Fruit fly (Drosophila melanogaster) whole organism, embryonic: ENCODE measurements around the gene CG12106.

Experiments used
- Blimp-1 ChIP-seq: fragments of 200-800 bp; sonication (Bioruptor generic); optimal IDR thresholded peaks from 3 replicates; lab custom pipeline; 2018; ENCODE audit warnings: missing biosample characterization, missing genetic modification characterization, mild to moderate bottlenecking, moderate library complexity, missing genetic modification reagents
- CG11504 ChIP-seq: fragments of 200-800 bp; sonication (Bioruptor generic); optimal IDR thresholded peaks from 3 replicates; lab custom pipeline; 2019; ENCODE audit warnings: missing biosample characterization, mild to moderate bottlenecking, missing genetic modification characterization, moderate library complexity
- CG12659 ChIP-seq: fragments of 200-800 bp; sonication (Bioruptor generic); optimal IDR thresholded peaks from 3 replicates; lab custom pipeline; 2017; ENCODE audit warnings: mild to moderate bottlenecking, missing biosample characterization, missing genetic modification reagents, missing genetic modification characterization
- CG12942 ChIP-seq: fragments of 200-800 bp; sonication (Bioruptor generic); optimal IDR thresholded peaks from 3 replicates; lab custom pipeline; 2016; ENCODE audit warnings: missing biosample characterization, missing genetic modification characterization
- CG13287 ChIP-seq: fragments of 200-800 bp; sonication (Bioruptor generic); IDR thresholded peaks from 2 replicates; pipeline ENCODE4 v1.3.6; 2022; ENCODE audit warnings: missing biosample characterization, missing genetic modification characterization; ENCODE audit not compliant: partially characterized antibody
- CG15479 ChIP-seq: fragments of 200-800 bp; sonication (Bioruptor generic); optimal IDR thresholded peaks from 3 replicates; lab custom pipeline; 2019; ENCODE audit warnings: missing biosample characterization, mild to moderate bottlenecking, missing genetic modification characterization, moderate library complexity
- CG1647 ChIP-seq: fragments of 200-800 bp; sonication (Bioruptor generic); optimal IDR thresholded peaks from 3 replicates; lab custom pipeline; 2016; ENCODE audit warnings: missing biosample characterization, missing genetic modification characterization
- CG16813 ChIP-seq: fragments of 200-800 bp; sonication (Bioruptor generic); IDR thresholded peaks from 3 replicates; pipeline ENCODE4 v1.3.6; 2022; ENCODE audit warnings: missing biosample characterization, missing genetic modification characterization; ENCODE audit not compliant: partially characterized antibody
- CG17328 ChIP-seq: fragments of 200-800 bp; sonication (Bioruptor generic); IDR thresholded peaks from 2 replicates; pipeline ENCODE4 v1.3.6; 2022; ENCODE audit warnings: missing biosample characterization, missing genetic modification characterization
- CG18476 ChIP-seq: fragments of 200-800 bp; sonication (Bioruptor generic); optimal IDR thresholded peaks from 2 replicates; lab custom pipeline; 2016; ENCODE audit warnings: missing biosample characterization, mild to moderate bottlenecking, missing genetic modification characterization
- CG18764 ChIP-seq: fragments of 200-800 bp; sonication (Bioruptor generic); optimal IDR thresholded peaks from 3 replicates; lab custom pipeline; 2016; ENCODE audit warnings: missing biosample characterization, missing genetic modification characterization
- CG30431 ChIP-seq: fragments of 200-800 bp; sonication (Bioruptor generic); optimal IDR thresholded peaks from 2 replicates; lab custom pipeline; 2017; ENCODE audit warnings: missing biosample characterization, missing genetic modification characterization
- CG3726 ChIP-seq: fragments of 200-800 bp; sonication (Bioruptor generic); IDR thresholded peaks from 3 replicates; pipeline ENCODE4, ENCODE4 v1.3.6; 2022; ENCODE audit warnings: missing biosample characterization, missing genetic modification characterization
- CG42726 ChIP-seq: fragments of 200-800 bp; sonication (Bioruptor generic); IDR thresholded peaks from 2 replicates; pipeline ENCODE4 v1.3.6; 2022; ENCODE audit warnings: missing biosample characterization, missing genetic modification characterization; ENCODE audit not compliant: partially characterized antibody
- CG6175 ChIP-seq: fragments of 200-800 bp; sonication (Bioruptor generic); IDR thresholded peaks from 3 replicates; pipeline ENCODE4 v1.3.6; 2022; ENCODE audit warnings: missing biosample characterization, missing genetic modification characterization
- D19A ChIP-seq: fragments of 200-800 bp; optimal IDR thresholded peaks from 3 replicates; lab custom pipeline; 2019; ENCODE audit warnings: missing biosample characterization, mild to moderate bottlenecking, missing genetic modification characterization, moderate library complexity
- Dad ChIP-seq: fragments of 200-800 bp; sonication (Bioruptor generic); optimal IDR thresholded peaks from 3 replicates; lab custom pipeline; 2016; ENCODE audit warnings: missing biosample characterization, missing genetic modification characterization
- Dref ChIP-seq: fragments of 200-800 bp; sonication (Bioruptor generic); IDR thresholded peaks from 2 replicates; pipeline ENCODE4 v1.3.6; 2022; ENCODE audit warnings: missing biosample characterization, missing genetic modification characterization
- E2f2 ChIP-seq: fragments of 200-800 bp; sonication (Bioruptor generic); IDR thresholded peaks from 2 replicates; pipeline ENCODE4 v1.3.6; 2022; ENCODE audit warnings: missing biosample characterization, missing genetic modification characterization
- Fer2 ChIP-seq: fragments of 200-800 bp; sonication (Bioruptor generic); optimal IDR thresholded peaks from 2 replicates; lab custom pipeline; 2018; ENCODE audit warnings: missing biosample characterization, mild to moderate bottlenecking, missing genetic modification characterization, moderate library complexity
- Gsc ChIP-seq: fragments of 200-800 bp; sonication (Bioruptor generic); IDR thresholded peaks from 2 replicates; pipeline ENCODE4 v1.3.6; 2022; ENCODE audit warnings: missing biosample characterization, missing genetic modification characterization
- MTF-1 ChIP-seq: fragments of 200-800 bp; sonication (Bioruptor generic); optimal IDR thresholded peaks from 2 replicates; lab custom pipeline; 2018; ENCODE audit warnings: missing biosample characterization, mild to moderate bottlenecking, missing genetic modification characterization, borderline replicate concordance
- Med ChIP-seq: fragments of 200-800 bp; sonication (Bioruptor generic); peaks from one replicate; lab custom pipeline; 2016; ENCODE audit warnings: missing biosample characterization, missing genetic modification characterization, mild to moderate bottlenecking, inconsistent platforms, moderate library complexity
- Myb ChIP-seq: fragments of 200-800 bp; sonication (Bioruptor generic); optimal IDR thresholded peaks from 2 replicates; lab custom pipeline; 2016; ENCODE audit warnings: missing biosample characterization, missing genetic modification characterization
- Pdp1 ChIP-seq, 2 experiments: fragments of 200-800 bp; sonication (Bioruptor generic); optimal IDR thresholded peaks; 3 replicates each; lab custom pipeline; 2016; ENCODE audit warnings: missing biosample characterization in 2 of 2, missing genetic modification characterization in 2 of 2, mild to moderate bottlenecking in 1 of 2, moderate library complexity in 1 of 2
- Spps ChIP-seq: fragments of 200-800 bp; sonication (Bioruptor generic); optimal IDR thresholded peaks from 2 replicates; lab custom pipeline; 2018; ENCODE audit warnings: missing biosample characterization, mild to moderate bottlenecking, missing genetic modification characterization
- bab2 ChIP-seq: fragments of 200-800 bp; sonication (Bioruptor generic); optimal IDR thresholded peaks from 2 replicates; lab custom pipeline; 2016; ENCODE audit warnings: missing biosample characterization, missing genetic modification characterization
- bcd ChIP-seq: fragments of 200-800 bp; sonication (Bioruptor generic); optimal IDR thresholded peaks from 2 replicates; lab custom pipeline; 2017; ENCODE audit warnings: missing biosample characterization, mild to moderate bottlenecking, missing genetic modification characterization
- cg ChIP-seq: fragments of 200-800 bp; sonication (Bioruptor generic); optimal IDR thresholded peaks from 3 replicates; lab custom pipeline; 2019; ENCODE audit warnings: missing biosample characterization, mild to moderate bottlenecking, missing genetic modification characterization, moderate library complexity
- chif ChIP-seq, 2 experiments: fragments of 200-800 bp; sonication (Bioruptor generic); optimal IDR thresholded peaks; 3 replicates each; lab custom pipeline; 2016; ENCODE audit warnings: missing biosample characterization in 2 of 2, missing genetic modification characterization in 2 of 2
- chinmo ChIP-seq: fragments of 200-800 bp; sonication (Bioruptor generic); IDR thresholded peaks from 4 replicates; pipeline ENCODE4 v1.3.6; 2022; ENCODE audit warnings: missing biosample characterization, missing genetic modification characterization; ENCODE audit not compliant: partially characterized antibody
- crc ChIP-seq: fragments of 200-800 bp; sonication (Bioruptor generic); optimal IDR thresholded peaks from 2 replicates; lab custom pipeline; 2016; ENCODE audit warnings: missing biosample characterization, missing genetic modification characterization
- crol ChIP-seq: fragments of 200-800 bp; sonication (Bioruptor generic); IDR thresholded peaks from 2 replicates; pipeline ENCODE4 v1.3.6; 2022; ENCODE audit warnings: missing biosample characterization, missing genetic modification characterization
- ftz-f1 ChIP-seq: fragments of 200-800 bp; sonication (Bioruptor generic); optimal IDR thresholded peaks from 2 replicates; lab custom pipeline; 2016; ENCODE audit warnings: missing biosample characterization, missing genetic modification characterization
- inv ChIP-seq: fragments of 200-800 bp; sonication (Bioruptor generic); IDR thresholded peaks from 2 replicates; pipeline ENCODE4 v1.3.6; 2022; ENCODE audit warnings: missing biosample characterization, missing genetic modification characterization; ENCODE audit not compliant: partially characterized antibody
- klu ChIP-seq: fragments of 200-800 bp; sonication (Bioruptor generic); IDR thresholded peaks from 2 replicates; pipeline ENCODE4 v1.3.6; 2022; ENCODE audit warnings: missing biosample characterization, missing genetic modification characterization
- lov ChIP-seq, 2 experiments: fragments of 200-800 bp in 1 of 2; fragments of >200 bp in 1 of 2; sonication (Bioruptor generic) in 1 of 2; IDR thresholded peaks in 1 of 2; optimal IDR thresholded peaks in 1 of 2; 2 replicates in 1 of 2; 3 replicates in 1 of 2; pipeline versions ENCODE4 v1.3.6 to Lab custom; 2017 to 2022; ENCODE audit warnings: missing biosample characterization in 1 of 2, missing genetic modification characterization in 1 of 2
- sd ChIP-seq: fragments of 200-800 bp; sonication (Bioruptor generic); optimal IDR thresholded peaks from 3 replicates; lab custom pipeline; 2018; ENCODE audit warnings: missing biosample characterization, mild to moderate bottlenecking, missing genetic modification characterization, moderate library complexity
- so ChIP-seq: fragments of 200-800 bp; sonication (Bioruptor generic); IDR thresholded peaks from 3 replicates; pipeline ENCODE4 v1.3.6; 2022; ENCODE audit warnings: missing biosample characterization, missing genetic modification characterization
- sqz ChIP-seq: fragments of 200-800 bp; sonication (Bioruptor generic); optimal IDR thresholded peaks from 3 replicates; lab custom pipeline; 2018; ENCODE audit warnings: missing biosample characterization, mild to moderate bottlenecking, missing genetic modification characterization
- toy ChIP-seq: fragments of 200-800 bp; sonication (Bioruptor generic); IDR thresholded peaks from 2 replicates; pipeline ENCODE4 v1.3.6; 2022; ENCODE audit warnings: missing biosample characterization, missing genetic modification characterization
- trem ChIP-seq: fragments of 200-800 bp; optimal IDR thresholded peaks from 3 replicates; lab custom pipeline; 2019; ENCODE audit warnings: missing biosample characterization, mild to moderate bottlenecking, missing genetic modification characterization, moderate library complexity
- twi ChIP-seq: fragments of 200-800 bp; optimal IDR thresholded peaks from 2 replicates; lab custom pipeline; 2019; ENCODE audit warnings: missing biosample characterization, mild to moderate bottlenecking, missing genetic modification characterization, moderate library complexity
- vnd ChIP-seq: fragments of 200-800 bp; sonication (Bioruptor generic); IDR thresholded peaks from 3 replicates; pipeline ENCODE4 v1.3.6; 2022; ENCODE audit warnings: missing biosample characterization, missing genetic modification characterization; ENCODE audit not compliant: partially characterized antibody

Gene CG12106

dm6 chrX:9223182-9223581 is 29.5 kb downstream of the CG12106 start, which contains the start of gene t (continued):
- no peak for TF ChIP-seq D19A
- no peak for TF ChIP-seq Fer2 (tag; lab: Kevin White, UChicago)
- TF ChIP-seq CG11504 (tag; lab: Kevin White, UChicago) = no peak
- TF ChIP-seq E2f2 (GFP tag; lab: Robert Waterston, UW) = peak; percentile 20; the same call in 1 of the 2 replicates
- 0 out of 4 replicates have a peak, but pooled peaks have one; percentile 29 for TF ChIP-seq chinmo
- no peak for TF ChIP-seq CG6175 (GFP tag; lab: Robert Waterston, UW)
- TF ChIP-seq, all 482 proteins: peak for 23

dm6 chrX:9224423-9224822 is 30.7 kb downstream of the CG12106 start:
- TF ChIP-seq Blimp-1 = peak; percentile 90
- no peak for TF ChIP-seq CG18476 (GFP tag; lab: Kevin White, UChicago)
- TF ChIP-seq crol (GFP tag; lab: Robert Waterston, UW) = peak; percentile 17; the same call in 1 of the 2 replicates
- TF ChIP-seq Pdp1 (GFP tag; optimal IDR thresholded peaks at IDR 0.05; lab: Kevin White, UChicago) = peak in 1 of 2 experiments; percentile 41

- no peak for TF ChIP-seq CG6175 (GFP tag; lab: Robert Waterston, UW)
- TF ChIP-seq CG15479 (GFP tag; lab: Kevin White, UChicago) = no peak
- no peak for TF ChIP-seq crc (GFP tag; lab: Kevin White, UChicago)
- no peak for TF ChIP-seq Dad (GFP tag; lab: Kevin White, UChicago)
- TF ChIP-seq CG3726 (GFP tag; lab: Robert Waterston, UW) = no peak
- TF ChIP-seq CG18764 (GFP tag; lab: Kevin White, UChicago) = no peak
- TF ChIP-seq sd (tag; lab: Kevin White, UChicago) = no peak
- no peak for TF ChIP-seq CG17328 (GFP tag; lab: Robert Waterston, UW)
- TF ChIP-seq CG1647 (GFP tag; lab: Kevin White, UChicago) = no peak
- TF ChIP-seq lov (optimal IDR thresholded peaks at IDR 0.05; lab: Kevin White, UChicago) = no peak
- no peak for TF ChIP-seq lov (GFP tag; IDR thresholded peaks at IDR 0.05; lab: Robert Waterston, UW)
- TF ChIP-seq MTF-1 (GFP tag; lab: Kevin White, UChicago) = no peak
- TF ChIP-seq klu (GFP tag; lab: Robert Waterston, UW) = no peak
- no peak for TF ChIP-seq chif (GFP tag; optimal IDR thresholded peaks at IDR 0.05; lab: Kevin White, UChicago)
- no peak for TF ChIP-seq cg
- no peak for TF ChIP-seq CG30431
Observed at dm6 chrX:9225137-9225536, 31.4 kb downstream of the CG12106 start, which contains the start of gene CG15370. CG15370 (plus strand) TSS chrX:9225437.

- no peak for TF ChIP-seq sqz (GFP tag; lab: Kevin White, UChicago)
- no peak for TF ChIP-seq so
- TF ChIP-seq twi (tag; lab: Kevin White, UChicago) = no peak
- no peak for TF ChIP-seq CG12942 (GFP tag; lab: Kevin White, UChicago)
- TF ChIP-seq Spps = no peak
Observed at dm6 chrX:9226837-9227236, 33.1 kb downstream of the CG12106 start, which contains the start of gene Gr8a. Gr8a (plus strand) TSS chrX:9227137.

- TF ChIP-seq trem (tag; lab: Kevin White, UChicago) = peak; percentile 31
- TF ChIP-seq bcd (GFP tag; lab: Kevin White, UChicago) = no peak
- TF ChIP-seq Gsc (GFP tag; lab: Robert Waterston, UW) = no peak
- no peak for TF ChIP-seq toy
- 0 out of 2 replicates have a peak, but pooled peaks have one; percentile 8 for TF ChIP-seq CG42726 (GFP tag; lab: Robert Waterston, UW)
- peak; percentile 67 for TF ChIP-seq Med (GFP tag; lab: Kevin White, UChicago)
- peak; percentile 71 for TF ChIP-seq vnd (GFP tag; lab: Robert Waterston, UW)
- TF ChIP-seq CG12659 = peak; percentile 11
- peak; percentile 46; the same call in 1 of the 2 replicates for TF ChIP-seq inv (GFP tag; lab: Robert Waterston, UW)
- peak; percentile 59 for TF ChIP-seq CG16813 (GFP tag; lab: Robert Waterston, UW)
- peak; percentile 87 for TF ChIP-seq Dref (GFP tag; lab: Robert Waterston, UW)
- TF ChIP-seq bab2 (GFP tag; lab: Kevin White, UChicago) = no peak
- peak; percentile 44 for TF ChIP-seq ftz-f1 (GFP tag; lab: Kevin White, UChicago)
- TF ChIP-seq CG13287 = peak; percentile 82
- peak; percentile 94 for TF ChIP-seq Myb (GFP tag; lab: Kevin White, UChicago)
Observed at dm6 chrX:9232199-9232598, 38.5 kb downstream of the CG12106 start, which contains the start of gene CG12121. CG12121 (minus strand) TSS chrX:9232378.
